Fruit fly (Drosophila melanogaster) whole organism, prepupa: ENCODE results near the gene Prosbeta4.

Experiments used
- Blimp-1 ChIP-seq: fragments of 200-800 bp; sonication (Bioruptor generic); optimal IDR thresholded peaks from 3 replicates; lab custom pipeline; 2017; ENCODE audit warnings: missing biosample characterization, missing genetic modification characterization, mild to moderate bottlenecking, moderate library complexity, missing genetic modification reagents
- CG31627 ChIP-seq: fragments of 200-800 bp; sonication (Bioruptor generic); optimal IDR thresholded peaks from 3 replicates; lab custom pipeline; 2016; ENCODE audit warnings: missing biosample characterization, missing genetic modification characterization
- CG3919 ChIP-seq: fragments of 200-800 bp; sonication (Bioruptor generic); optimal IDR thresholded peaks from 3 replicates; lab custom pipeline; 2016; ENCODE audit warnings: missing biosample characterization, missing genetic modification characterization
- CG9139 ChIP-seq: fragments of 200-800 bp; sonication (Bioruptor generic); optimal IDR thresholded peaks from 3 replicates; lab custom pipeline; 2017; ENCODE audit warnings: missing biosample characterization, mild to moderate bottlenecking, missing genetic modification characterization
- Gug ChIP-seq: fragments of 200-800 bp; sonication (Bioruptor generic); IDR thresholded peaks from 2 replicates; pipeline ENCODE4 v1.3.6; 2022; ENCODE audit warnings: missing biosample characterization, missing genetic modification characterization
- Lpt ChIP-seq: fragments of 200-800 bp; sonication (Bioruptor generic); optimal IDR thresholded peaks from 3 replicates; lab custom pipeline; 2016; ENCODE audit warnings: missing biosample characterization, missing genetic modification characterization
- OdsH ChIP-seq: fragments of 200-800 bp; sonication (Bioruptor generic); optimal IDR thresholded peaks from 3 replicates; lab custom pipeline; 2016; ENCODE audit warnings: missing biosample characterization, missing genetic modification characterization
- achi ChIP-seq: fragments of 200-800 bp; sonication (Bioruptor generic); optimal IDR thresholded peaks from 3 replicates; lab custom pipeline; 2016; ENCODE audit warnings: missing biosample characterization, missing genetic modification characterization
- cyc ChIP-seq: fragments of 200-800 bp; sonication (Bioruptor generic); optimal IDR thresholded peaks from 3 replicates; lab custom pipeline; 2016; ENCODE audit warnings: missing biosample characterization, missing genetic modification characterization
- dac ChIP-seq: fragments of 200-800 bp; sonication (Bioruptor generic); optimal IDR thresholded peaks from 2 replicates; lab custom pipeline; 2017; ENCODE audit warnings: missing biosample characterization, mild to moderate bottlenecking, missing genetic modification characterization
- lz ChIP-seq: fragments of 200-800 bp; sonication (Bioruptor generic); optimal IDR thresholded peaks from 3 replicates; lab custom pipeline; 2016; ENCODE audit warnings: missing biosample characterization, missing genetic modification characterization
- svp ChIP-seq: fragments of 200-800 bp; sonication (Bioruptor generic); peaks from one replicate; lab custom pipeline; 2016; ENCODE audit warnings: missing biosample characterization, missing genetic modification characterization

DNA sequence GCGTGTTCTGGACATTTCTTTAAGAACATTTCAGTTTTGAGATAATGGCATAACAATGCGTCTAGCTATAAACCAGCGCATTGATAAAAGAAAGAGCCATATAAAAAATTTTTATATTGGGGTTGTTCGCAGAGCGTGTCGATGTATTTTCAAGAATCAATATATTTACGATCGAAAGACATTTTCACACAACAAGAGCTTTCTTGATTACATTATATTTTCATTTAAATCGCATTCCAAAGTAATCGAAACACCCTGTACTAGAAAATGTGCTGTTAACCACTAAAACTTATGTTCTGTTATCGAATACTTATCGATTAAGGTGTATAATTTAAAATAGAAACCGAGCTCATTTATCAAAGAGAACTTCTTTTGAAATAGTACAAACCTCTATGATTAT, 28.2 kb downstream of the Prosbeta4 start:
- TF ChIP-seq Gug: no peak
- no peak for TF ChIP-seq Lpt (GFP tag; lab: Kevin White, UChicago)
- TF ChIP-seq CG31627 (GFP tag; lab: Kevin White, UChicago): peak; percentile 38
- TF ChIP-seq OdsH (GFP tag; lab: Kevin White, UChicago): peak; percentile 55
- TF ChIP-seq CG3919 (GFP tag; lab: Kevin White, UChicago): peak; percentile 62
- no peak for TF ChIP-seq dac (GFP tag; lab: Kevin White, UChicago)
- TF ChIP-seq lz (GFP tag; lab: Kevin White, UChicago): peak; percentile 37
- TF ChIP-seq achi: peak; percentile 39
- TF ChIP-seq CG9139 (GFP tag; lab: Kevin White, UChicago): no peak
- TF ChIP-seq Blimp-1 (GFP tag; lab: Kevin White, UChicago): no peak
- TF ChIP-seq svp (GFP tag; lab: Kevin White, UChicago): peak; percentile 79
- TF ChIP-seq cyc (GFP tag; lab: Kevin White, UChicago): peak; percentile 24
